Fruit fly (Drosophila melanogaster): Measurements from ENCODE around the gene Prps.

Gene Prps

dm6 chr3L:9726707-9727106 lies 30.2 kb upstream of the Prps start, which contains the start of gene Naa60 (continued):
- TF ChIP-seq CG42726 (GFP tag; IDR thresholded peaks at IDR 0.05; ENCODE audit: partially characterized antibody) (peak; percentile 82), onecut (GFP tag; IDR thresholded peaks at IDR 0.05) (no peak), vvl (GFP tag; IDR thresholded peaks at IDR 0.05) (no peak; the same call in none of the 2 replicates), ro (GFP tag; IDR thresholded peaks at IDR 0.05) (no peak), Med (GFP tag) (peak; percentile 40), Fer1 (GFP tag; optimal IDR thresholded peaks at IDR 0.05) (peak; percentile 20), CG2116 (GFP tag; optimal IDR thresholded peaks at IDR 0.05) (peak; percentile 63), crp (GFP tag; optimal IDR thresholded peaks at IDR 0.05) (no peak), bbx (GFP tag; IDR thresholded peaks at IDR 0.05; ENCODE audit: partially characterized antibody) (peak; percentile 90), phol (tag; optimal IDR thresholded peaks at IDR 0.05) (peak; percentile 25), CG12219 (GFP tag; optimal IDR thresholded peaks at IDR 0.05) (no peak), CG8089 (GFP tag; optimal IDR thresholded peaks at IDR 0.05) (no peak), jigr1 (GFP tag; IDR thresholded peaks at IDR 0.05) (peak; percentile 43; the same call in 1 of the 3 replicates), CG6854 (GFP tag; optimal IDR thresholded peaks at IDR 0.05) (no peak), dati (GFP tag; IDR thresholded peaks at IDR 0.05) (no peak), CG31388 (GFP tag; optimal IDR thresholded peaks at IDR 0.05) (no peak), Atf6 (GFP tag; IDR thresholded peaks at IDR 0.05) (no peak), fru (optimal IDR thresholded peaks at IDR 0.05) (no peak), pho (GFP tag; optimal IDR thresholded peaks at IDR 0.05) (no peak), ken (GFP tag; IDR thresholded peaks at IDR 0.05) (no peak), gem (tag; optimal IDR thresholded peaks at IDR 0.05) (no peak), pan (optimal IDR thresholded peaks at IDR 0.05) (no peak), pan (GFP tag; optimal IDR thresholded peaks at IDR 0.05 in 1 of 2, IDR thresholded peaks at IDR 0.05 in 1 of 2) (no peak), CG18011 (GFP tag; optimal IDR thresholded peaks at IDR 0.05) (no peak), Hey (tag; optimal IDR thresholded peaks at IDR 0.05) (no peak), en (GFP tag; optimal IDR thresholded peaks at IDR 0.05) (no peak), ERR (GFP tag; optimal IDR thresholded peaks at IDR 0.05) (no peak), vfl (GFP tag; optimal IDR thresholded peaks at IDR 0.05) (no peak), ara (GFP tag; IDR thresholded peaks at IDR 0.05) (no peak), HmgZ (tag; optimal IDR thresholded peaks at IDR 0.05) (peak; percentile 54), CG34224 (GFP tag; IDR thresholded peaks at IDR 0.05; ENCODE audit: partially characterized antibody) (peak; percentile 93), Xbp1 (GFP tag; optimal IDR thresholded peaks at IDR 0.05) (no peak), Side (GFP tag; optimal IDR thresholded peaks at IDR 0.05) (no peak), lilli (GFP tag; optimal IDR thresholded peaks at IDR 0.05) (peak; percentile 27), CG1233 (GFP tag; optimal IDR thresholded peaks at IDR 0.05) (no peak), Elba2 (GFP tag; optimal IDR thresholded peaks at IDR 0.05) (peak; percentile 15), CG15073 (GFP tag; optimal IDR thresholded peaks at IDR 0.05) (no peak), CG9797 (GFP tag; optimal IDR thresholded peaks at IDR 0.05) (peak; percentile 71), Trl (optimal IDR thresholded peaks at IDR 0.05) (no peak), Trl (GFP tag; optimal IDR thresholded peaks at IDR 0.05) (no peak), crol (GFP tag; IDR thresholded peaks at IDR 0.05) (no peak), insv (GFP tag; optimal IDR thresholded peaks at IDR 0.05) (peak in 1 of 2 experiments; percentile 94), oc (tag; optimal IDR thresholded peaks at IDR 0.05) (no peak), nmo (GFP tag; optimal IDR thresholded peaks at IDR 0.05) (peak; percentile 39), tna (GFP tag; IDR thresholded peaks at IDR 0.05; ENCODE audit: partially characterized antibody) (peak; percentile 74), CG7357 (GFP tag; IDR thresholded peaks at IDR 0.05) (no peak), ase (GFP tag; IDR thresholded peaks at IDR 0.05) (no peak), CG32772 (GFP tag; IDR thresholded peaks at IDR 0.05) (no peak), MESR4 (GFP tag; optimal IDR thresholded peaks at IDR 0.05) (peak; percentile 70), exex (tag; optimal IDR thresholded peaks at IDR 0.05) (peak; percentile 23), CG2678 (tag; optimal IDR thresholded peaks at IDR 0.05) (no peak), CG6765 (GFP tag; optimal IDR thresholded peaks at IDR 0.05) (no peak), gcm (GFP tag; optimal IDR thresholded peaks at IDR 0.05) (no peak)

Data from whole organism, embryonic.